Worm (Caenorhabditis elegans) whole organism, L2 larva: Measurements from ENCODE around the gene ist-1.
A peak's percentile ranks its signal among the peaks of the same experiment; 100 is the strongest.

Experiments used
- C34F6.9 ChIP-seq: fragments of 150-350 bp; optimal IDR thresholded peaks from 2 replicates; lab custom pipeline; 2014; ENCODE audit warnings: missing biosample characterization, missing genetic modification characterization
- F13H6.1 ChIP-seq: sonication (generic microtip); optimal IDR thresholded peaks from 2 replicates; lab custom pipeline; 2016; ENCODE audit warnings: missing genetic modification characterization, missing compliant biosample characterization
- R02D3.7 ChIP-seq: fragments of 150-350 bp; optimal IDR thresholded peaks from 2 replicates; lab custom pipeline; 2014; ENCODE audit warnings: missing biosample characterization, missing genetic modification characterization
- Y55F3AM.14 ChIP-seq: fragments of 200-800 bp; sonication (Bioruptor generic); optimal IDR thresholded peaks from 2 replicates; lab custom pipeline; 2018; ENCODE audit warnings: mild to moderate bottlenecking, missing genetic modification characterization, missing compliant biosample characterization
- ZK546.5 ChIP-seq: sonication (generic microtip); optimal IDR thresholded peaks from 2 replicates; lab custom pipeline; 2017; ENCODE audit warnings: missing biosample characterization, missing genetic modification characterization
- alr-1 ChIP-seq: fragments of 150-350 bp; optimal IDR thresholded peaks from 2 replicates; lab custom pipeline; 2014; ENCODE audit warnings: missing biosample characterization, missing genetic modification characterization
- aly-2 ChIP-seq: fragments of 150-350 bp; optimal IDR thresholded peaks from 2 replicates; lab custom pipeline; 2014; ENCODE audit warnings: missing biosample characterization, missing genetic modification characterization
- ama-1 ChIP-seq: fragments of 150-350 bp; optimal IDR thresholded peaks from 2 replicates; lab custom pipeline; 2018; ENCODE audit warnings: inconsistent platforms
- ceh-82 ChIP-seq: fragments of 150-350 bp; optimal IDR thresholded peaks from 2 replicates; lab custom pipeline; 2014; ENCODE audit warnings: missing biosample characterization, missing genetic modification characterization
- crh-2 ChIP-seq: sonication (generic microtip); optimal IDR thresholded peaks from 2 replicates; lab custom pipeline; 2017; ENCODE audit warnings: missing biosample characterization, missing genetic modification characterization
- dmd-4 ChIP-seq: sonication (generic microtip); optimal IDR thresholded peaks from 2 replicates; lab custom pipeline; 2017; ENCODE audit warnings: missing biosample characterization, missing genetic modification characterization
- elt-1 ChIP-seq: fragments of 150-350 bp; optimal IDR thresholded peaks from 2 replicates; lab custom pipeline; 2014; ENCODE audit warnings: missing biosample characterization, missing genetic modification characterization
- elt-3 ChIP-seq: sonication (generic microtip); optimal IDR thresholded peaks from 2 replicates; lab custom pipeline; 2017; ENCODE audit warnings: missing biosample characterization, missing genetic modification characterization
- fos-1 ChIP-seq: fragments of 150-350 bp; optimal IDR thresholded peaks from 2 replicates; lab custom pipeline; 2014; ENCODE audit warnings: missing biosample characterization, missing genetic modification characterization
- gmeb-1 ChIP-seq: fragments of 150-350 bp; optimal IDR thresholded peaks from 2 replicates; lab custom pipeline; 2014; ENCODE audit warnings: missing biosample characterization, missing genetic modification characterization
- lin-11 ChIP-seq: fragments of 150-350 bp; sonication (generic microtip); optimal IDR thresholded peaks from 2 replicates; lab custom pipeline; 2014; ENCODE audit warnings: missing biosample characterization, missing genetic modification characterization, inconsistent platforms, mixed read lengths
- lin-39 ChIP-seq: fragments of 150-350 bp; optimal IDR thresholded peaks from 2 replicates; lab custom pipeline; 2014; ENCODE audit warnings: missing biosample characterization, missing genetic modification reagents, missing genetic modification characterization
- lsy-2 ChIP-seq, 2 experiments: fragments of 150-350 bp in 1 of 2; sonication (generic microtip) in 1 of 2; optimal IDR thresholded peaks; 2 replicates each; lab custom pipeline; 2014 to 2017; ENCODE audit warnings: missing biosample characterization in 2 of 2, missing genetic modification characterization in 2 of 2
- mab-5 ChIP-seq: fragments of 150-350 bp; optimal IDR thresholded peaks from 2 replicates; lab custom pipeline; 2014; ENCODE audit warnings: missing biosample characterization, missing genetic modification characterization
- nhr-10 ChIP-seq: sonication (generic microtip); optimal IDR thresholded peaks from 2 replicates; lab custom pipeline; 2017; ENCODE audit warnings: missing biosample characterization, missing genetic modification characterization
- nhr-11 ChIP-seq: fragments of 150-350 bp; optimal IDR thresholded peaks from 2 replicates; lab custom pipeline; 2014; ENCODE audit warnings: missing biosample characterization, missing genetic modification characterization
- nhr-12 ChIP-seq: fragments of 150-350 bp; optimal IDR thresholded peaks from 2 replicates; lab custom pipeline; 2014; ENCODE audit warnings: missing biosample characterization, missing genetic modification characterization
- nhr-129 ChIP-seq: fragments of 150-350 bp; optimal IDR thresholded peaks from 2 replicates; lab custom pipeline; 2014; ENCODE audit warnings: missing biosample characterization, missing genetic modification characterization
- nhr-21 ChIP-seq: fragments of 150-350 bp; optimal IDR thresholded peaks from 2 replicates; lab custom pipeline; 2014; ENCODE audit warnings: missing biosample characterization, missing genetic modification characterization
- nhr-23 ChIP-seq: fragments of 150-350 bp; optimal IDR thresholded peaks from 2 replicates; lab custom pipeline; 2014; ENCODE audit warnings: missing biosample characterization, missing genetic modification reagents, missing genetic modification characterization
- nhr-237 ChIP-seq: fragments of 150-350 bp; optimal IDR thresholded peaks from 2 replicates; lab custom pipeline; 2014; ENCODE audit warnings: missing biosample characterization, missing genetic modification characterization
- nhr-25 ChIP-seq: fragments of 150-350 bp; sonication (generic microtip); optimal IDR thresholded peaks from 3 replicates; lab custom pipeline; 2014; ENCODE audit warnings: missing biosample characterization, missing genetic modification characterization
- nhr-6 ChIP-seq: fragments of 150-350 bp; optimal IDR thresholded peaks from 2 replicates; lab custom pipeline; 2014; ENCODE audit warnings: missing biosample characterization, missing genetic modification characterization
- peb-1 ChIP-seq: fragments of 150-350 bp; optimal IDR thresholded peaks from 2 replicates; lab custom pipeline; 2014; ENCODE audit warnings: missing biosample characterization, missing genetic modification characterization
- skn-1 ChIP-seq: sonication (generic microtip); optimal IDR thresholded peaks from 2 replicates; lab custom pipeline; 2017; ENCODE audit warnings: missing biosample characterization, missing genetic modification characterization
- sma-3 ChIP-seq: sonication (generic microtip); optimal IDR thresholded peaks from 2 replicates; lab custom pipeline; 2016; ENCODE audit warnings: missing genetic modification reagents, missing genetic modification characterization, missing compliant biosample characterization
- sma-9 ChIP-seq, 2 experiments: fragments of 150-350 bp in 1 of 2; sonication (generic microtip) in 1 of 2; optimal IDR thresholded peaks; 2 replicates each; lab custom pipeline; 2014 to 2016; ENCODE audit warnings: missing genetic modification characterization in 2 of 2, mild to moderate bottlenecking in 1 of 2, missing biosample characterization in 1 of 2, missing compliant biosample characterization in 1 of 2, missing genetic modification reagents in 1 of 2, moderate library complexity in 1 of 2
- snpc-4 ChIP-seq: fragments of 150-350 bp; optimal IDR thresholded peaks from 2 replicates; lab custom pipeline; 2014; ENCODE audit warnings: missing biosample characterization, missing genetic modification characterization
- unc-55 ChIP-seq: fragments of 150-350 bp; sonication (generic microtip); optimal IDR thresholded peaks from 3 replicates; lab custom pipeline; 2014; ENCODE audit warnings: missing biosample characterization, missing genetic modification reagents, missing genetic modification characterization
- unc-62 ChIP-seq: fragments of 150-350 bp; optimal IDR thresholded peaks from 2 replicates; lab custom pipeline; 2014; ENCODE audit warnings: missing biosample characterization, missing genetic modification reagents, missing genetic modification characterization
- zag-1 ChIP-seq: fragments of 150-350 bp; optimal IDR thresholded peaks from 2 replicates; lab custom pipeline; 2014; ENCODE audit warnings: missing biosample characterization, missing genetic modification characterization
- ztf-1 ChIP-seq: fragments of 200-800 bp; sonication (Bioruptor generic); conservative IDR thresholded peaks from 2 replicates; pipeline ENCODE4 v1.3.6; 2022; ENCODE audit warnings: missing genetic modification characterization, missing compliant biosample characterization

ist-1 gene

DNA sequence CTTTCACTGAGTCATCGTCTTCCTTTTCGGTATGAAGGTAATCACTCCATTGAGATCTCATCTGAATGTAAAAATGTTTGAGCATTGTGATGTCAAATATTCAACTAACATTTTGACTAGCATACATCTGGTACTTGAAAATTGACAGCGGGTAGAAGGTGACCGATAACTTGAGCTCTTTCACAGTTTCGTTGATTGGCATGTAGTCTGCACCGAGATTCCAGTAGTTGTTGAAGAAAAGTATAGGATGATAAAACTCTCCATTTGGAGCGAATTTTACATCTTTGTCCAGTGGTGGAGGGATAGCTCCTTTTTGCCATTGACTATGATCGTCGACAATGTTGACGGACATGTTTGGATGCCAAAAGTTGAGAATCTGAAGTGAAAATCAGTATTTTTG, 27.4 kb upstream of the ist-1 start:
- no peak for TF ChIP-seq lin-39 (tag; lab: Kevin White, UChicago)
- TF ChIP-seq ZK546.5 (tag; lab: Kevin White, UChicago), result no peak
- TF ChIP-seq skn-1 (tag; lab: Kevin White, UChicago), result no peak

DNA sequence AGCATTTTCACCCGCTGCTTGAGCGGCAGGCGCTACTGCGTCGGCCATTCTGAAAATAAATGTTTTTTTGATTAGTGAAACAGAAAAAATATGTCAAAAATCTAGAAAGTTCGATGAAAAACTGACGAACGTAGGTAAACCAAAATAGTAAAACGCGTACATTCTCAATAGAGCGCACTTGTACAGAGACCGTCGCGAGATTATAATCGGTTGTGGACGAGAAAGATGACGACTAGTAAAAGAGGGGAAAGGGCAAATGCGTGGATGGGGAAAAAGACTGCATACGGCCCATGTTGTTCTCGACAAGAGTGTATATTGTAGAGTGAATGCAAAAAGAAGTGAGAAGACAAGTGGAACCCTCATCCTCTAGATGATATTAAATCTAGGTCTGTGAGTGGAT, 26.2 kb upstream of the ist-1 start, which contains the start of gene C36B7.6:
TSS of gene C36B7.6 (minus strand) at position 49 of the 400 bp plus-strand sequence.
- TF ChIP-seq crh-2 (peak; percentile 30), sma-3 (GFP tag; lab: Kevin White, UChicago) (peak; percentile 3), nhr-21 (tag; lab: Kevin White, UChicago) (no peak), C34F6.9 (tag; lab: Kevin White, UChicago) (peak; percentile 54), nhr-129 (peak; percentile 53), lin-11 (tag; lab: Kevin White, UChicago) (no peak), nhr-6 (no peak), nhr-10 (no peak), fos-1 (peak; percentile 43), unc-55 (peak; percentile 37), elt-1 (tag; lab: Kevin White, UChicago) (no peak), ama-1 (lab: Kevin White, UChicago) (no peak), dmd-4 (tag; lab: Kevin White, UChicago) (no peak)

DNA sequence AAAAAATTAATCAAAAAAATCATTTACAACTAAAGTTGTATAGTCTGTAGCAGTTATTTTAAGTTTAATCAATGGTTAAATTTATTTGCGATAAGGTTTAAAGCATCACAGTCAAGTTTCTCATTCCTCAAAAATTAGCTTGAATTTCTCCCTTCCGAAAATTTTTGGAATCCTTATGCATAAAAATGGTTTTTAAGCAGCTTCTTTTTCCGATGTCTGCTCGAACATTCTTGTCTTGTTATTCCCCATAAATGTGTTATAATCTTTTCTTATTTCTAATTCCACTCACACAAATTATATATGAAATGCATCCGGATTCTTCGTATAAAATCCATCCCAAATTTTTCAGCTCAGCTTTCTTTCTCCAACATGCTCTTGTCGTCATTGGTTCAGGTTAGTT, 25.0 kb upstream of the ist-1 start, which contains the start of gene C36B7.3:
TSS of gene C36B7.3 (plus strand) at position 301 of the 400 bp plus-strand sequence.
- no peak for TF ChIP-seq nhr-237 (tag; lab: Kevin White, UChicago)
- no peak for TF ChIP-seq unc-62 (GFP tag; lab: Kevin White, UChicago)
- TF ChIP-seq zag-1 (tag; lab: Kevin White, UChicago), result no peak
- TF ChIP-seq nhr-12 (tag; lab: Kevin White, UChicago), result no peak
- TF ChIP-seq lin-11 (tag; lab: Kevin White, UChicago), result no peak
- TF ChIP-seq alr-1 (tag; lab: Kevin White, UChicago), result no peak
- TF ChIP-seq mab-5 (tag; lab: Kevin White, UChicago), result no peak
- TF ChIP-seq nhr-6, result no peak
- TF ChIP-seq nhr-23 (tag; lab: Kevin White, UChicago), result no peak
- no peak for TF ChIP-seq peb-1
- TF ChIP-seq nhr-11, result no peak
- no peak for TF ChIP-seq ztf-1
- TF ChIP-seq ama-1 (lab: Kevin White, UChicago), result no peak
- no peak for TF ChIP-seq dmd-4 (tag; lab: Kevin White, UChicago)
- no peak for TF ChIP-seq ceh-82 (tag; lab: Kevin White, UChicago)
- no peak for TF ChIP-seq sma-9 (GFP tag; optimal IDR thresholded peaks at IDR 0.05; lab: Kevin White, UChicago)
- TF ChIP-seq sma-9 (tag; optimal IDR thresholded peaks at IDR 0.05; lab: Kevin White, UChicago), result no peak
- TF ChIP-seq sma-3 (GFP tag; lab: Kevin White, UChicago), result no peak
- no peak for TF ChIP-seq gmeb-1
- no peak for TF ChIP-seq F13H6.1 (tag; lab: Kevin White, UChicago)
- no peak for TF ChIP-seq elt-1 (tag; lab: Kevin White, UChicago)

DNA sequence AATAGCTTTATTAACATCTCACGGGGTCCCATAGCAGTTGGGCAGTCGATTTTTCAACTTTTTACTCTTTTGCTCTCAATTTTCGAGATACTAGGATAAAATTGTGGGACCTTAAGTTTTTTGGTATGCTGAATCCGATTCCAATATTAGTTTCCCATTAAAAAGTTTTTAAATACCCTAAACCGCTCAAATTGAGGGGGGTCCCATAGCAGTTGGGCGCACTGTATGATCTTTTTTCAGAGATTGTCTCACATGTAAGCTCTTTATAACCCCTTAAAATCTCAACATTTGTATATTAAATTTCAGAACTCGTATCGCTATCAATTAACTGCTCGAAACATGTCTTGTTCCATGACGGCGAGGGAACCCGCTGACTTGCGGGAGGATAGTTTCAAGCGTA, 20.3 kb upstream of the ist-1 start, which contains the start of gene C36B7.2:
TSS of gene C36B7.2 (plus strand) at position 301 of the 400 bp plus-strand sequence.
- TF ChIP-seq ama-1 (lab: Kevin White, UChicago) (no peak), lsy-2 (tag; optimal IDR thresholded peaks at IDR 0.05; lab: Kevin White, UChicago) (no peak), snpc-4 (tag; lab: Kevin White, UChicago) (no peak), Y55F3AM.14 (no peak), elt-3 (no peak), nhr-10 (no peak), nhr-129 (no peak), lin-11 (tag; lab: Kevin White, UChicago) (no peak), R02D3.7 (tag; lab: Kevin White, UChicago) (no peak), zag-1 (tag; lab: Kevin White, UChicago) (no peak), gmeb-1 (no peak)

DNA sequence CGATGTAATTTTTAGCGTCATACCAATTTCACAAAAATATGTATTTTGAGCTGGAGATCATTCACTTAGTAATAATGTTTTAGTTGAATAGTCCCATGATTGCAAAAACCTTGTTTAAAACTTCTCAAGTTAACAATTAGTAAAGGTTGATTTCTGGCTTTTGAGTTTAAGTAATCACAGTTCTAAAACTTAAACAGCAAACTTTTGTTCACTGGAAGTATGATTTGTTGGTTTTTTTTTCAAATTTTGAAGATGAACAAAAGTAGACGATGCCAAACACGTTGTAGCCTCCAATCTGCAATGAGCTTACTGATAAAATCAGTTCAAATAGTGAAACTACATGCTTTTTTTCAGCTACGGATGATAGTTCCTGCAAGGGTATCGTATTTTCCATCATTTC, 13.9 kb upstream of the ist-1 start, which contains the start of gene C36B7.1:
TSS of gene C36B7.1 (plus strand) at position 301 of the 400 bp plus-strand sequence.
- TF ChIP-seq peb-1, result no peak
- TF ChIP-seq skn-1 (tag; lab: Kevin White, UChicago), result no peak
- no peak for TF ChIP-seq nhr-25 (tag; lab: Kevin White, UChicago)
- TF ChIP-seq aly-2 (tag; lab: Kevin White, UChicago), result no peak
- no peak for TF ChIP-seq unc-55
- no peak for TF ChIP-seq crh-2
- no peak for TF ChIP-seq mab-5 (tag; lab: Kevin White, UChicago)
